Fruit fly (Drosophila melanogaster) whole organism, wandering third instar larva: ENCODE results near the gene CG13404.
"Not testable (repeated sequence)": the region's sequence is repeated elsewhere in the genome, so short reads cannot be mapped to it uniquely, and the experiment has no call there.

Source experiments
- Abd-B ChIP-seq: fragments of >200 bp; optimal IDR thresholded peaks from 2 replicates; lab custom pipeline; 2017; ENCODE audit warnings: missing biosample characterization, missing genetic modification characterization
- CG32264 ChIP-seq: fragments of 200-800 bp; sonication (Bioruptor generic); optimal IDR thresholded peaks from 2 replicates; lab custom pipeline; 2016; ENCODE audit warnings: missing biosample characterization, missing genetic modification characterization
- CG9705 ChIP-seq: fragments of 200-800 bp; sonication (Bioruptor generic); optimal IDR thresholded peaks from 2 replicates; lab custom pipeline; 2018; ENCODE audit warnings: missing biosample characterization, mild to moderate bottlenecking, missing genetic modification characterization
- Dfd ChIP-seq: fragments of >200 bp; optimal IDR thresholded peaks from 2 replicates; lab custom pipeline; 2017; ENCODE audit warnings: missing biosample characterization, missing genetic modification characterization
- Dif ChIP-seq: fragments of 200-275, 200-300 bp; sonication (Bioruptor generic); optimal IDR thresholded peaks from 2 replicates; lab custom pipeline; 2018; ENCODE audit warnings: missing biosample characterization, missing genetic modification characterization; ENCODE audit not compliant: partially characterized antibody
- GATAd ChIP-seq: sonication (Bioruptor generic); optimal IDR thresholded peaks from 2 replicates; lab custom pipeline; 2016; ENCODE audit warnings: missing biosample characterization, missing genetic modification characterization
- HLH106 ChIP-seq: fragments of 200-800 bp; optimal IDR thresholded peaks from 3 replicates; lab custom pipeline; 2019; ENCODE audit warnings: missing biosample characterization, mild to moderate bottlenecking, missing genetic modification characterization, moderate library complexity
- Hnf4 ChIP-seq: fragments of 200-800 bp; sonication (Bioruptor generic); optimal IDR thresholded peaks from 2 replicates; lab custom pipeline; 2016; ENCODE audit warnings: missing biosample characterization, mild to moderate bottlenecking, missing genetic modification characterization
- Hr78 ChIP-seq: fragments of >200 bp; optimal IDR thresholded peaks from 2 replicates; lab custom pipeline; 2017; ENCODE audit warnings: missing biosample characterization, missing genetic modification characterization
- Hr83 ChIP-seq: fragments of 200-300 bp; sonication (Bioruptor generic); optimal IDR thresholded peaks from 2 replicates; lab custom pipeline; 2016; ENCODE audit warnings: missing biosample characterization, mild to moderate bottlenecking, missing genetic modification characterization, moderate library complexity; ENCODE audit not compliant: poor library complexity, severe bottlenecking
- Jra ChIP-seq: sonication (Bioruptor generic); optimal IDR thresholded peaks from 2 replicates; lab custom pipeline; 2016; ENCODE audit warnings: missing biosample characterization, missing genetic modification characterization
- Mio ChIP-seq: sonication (Bioruptor generic); optimal IDR thresholded peaks from 2 replicates; lab custom pipeline; 2016; ENCODE audit warnings: missing biosample characterization, missing genetic modification characterization
- Myc ChIP-seq: fragments of >200 bp; optimal IDR thresholded peaks from 2 replicates; lab custom pipeline; 2017
- N ChIP-seq: fragments of >200 bp; optimal IDR thresholded peaks from 2 replicates; lab custom pipeline; 2018; ENCODE audit warnings: missing biosample characterization, missing external identifiers, missing genetic modification characterization
- OdsH ChIP-seq: fragments of 200-800 bp; sonication (Bioruptor generic); optimal IDR thresholded peaks from 2 replicates; lab custom pipeline; 2016; ENCODE audit warnings: missing biosample characterization, mild to moderate bottlenecking, missing genetic modification characterization
- Rel ChIP-seq, 2 experiments: fragments of 200-800 bp; sonication (Bioruptor generic) in 1 of 2; optimal IDR thresholded peaks; 2 replicates in 1 of 2; 3 replicates in 1 of 2; lab custom pipeline; 2016 to 2019; ENCODE audit warnings: mild to moderate bottlenecking in 2 of 2, missing biosample characterization in 2 of 2, missing genetic modification characterization in 2 of 2, moderate library complexity in 1 of 2
- Sp1 ChIP-seq: fragments of 200-800 bp; sonication (Bioruptor generic); optimal IDR thresholded peaks from 3 replicates; lab custom pipeline; 2019; ENCODE audit warnings: missing biosample characterization, mild to moderate bottlenecking, missing genetic modification characterization, moderate library complexity
- Vsx2 ChIP-seq: fragments of 200-300, 225-300 bp; sonication (Bioruptor generic); optimal IDR thresholded peaks from 2 replicates; lab custom pipeline; 2018; ENCODE audit warnings: missing biosample characterization, missing genetic modification characterization; ENCODE audit not compliant: partially characterized antibody
- br ChIP-seq: fragments of 200-800 bp; sonication (Bioruptor generic); optimal IDR thresholded peaks from 2 replicates; lab custom pipeline; 2016; ENCODE audit warnings: missing biosample characterization, missing genetic modification characterization
- brk ChIP-seq: fragments of 200-800 bp; sonication (Bioruptor generic); optimal IDR thresholded peaks from 2 replicates; lab custom pipeline; 2016; ENCODE audit warnings: missing biosample characterization, mild to moderate bottlenecking, missing genetic modification characterization
- dl ChIP-seq, 2 experiments: fragments of 175-275, 200-275 bp in 1 of 2; fragments of 200-275 bp in 1 of 2; sonication (Bioruptor generic); optimal IDR thresholded peaks; lab custom pipeline; 2018; ENCODE audit warnings: mild to moderate bottlenecking in 2 of 2, missing biosample characterization in 2 of 2, missing genetic modification characterization in 2 of 2, moderate library complexity in 2 of 2; ENCODE audit not compliant: partially characterized antibody in 2 of 2, insufficient read depth in 1 of 2
- dmrt93B ChIP-seq: fragments of 200-800 bp; sonication (Bioruptor generic); optimal IDR thresholded peaks from 2 replicates; lab custom pipeline; 2018; ENCODE audit warnings: missing biosample characterization, mild to moderate bottlenecking, missing genetic modification characterization
- dsf ChIP-seq: sonication (Bioruptor generic); optimal IDR thresholded peaks from 2 replicates; lab custom pipeline; 2016; ENCODE audit warnings: missing biosample characterization, missing genetic modification characterization, borderline replicate concordance
- ey ChIP-seq: fragments of 200-800 bp; sonication (Bioruptor generic); optimal IDR thresholded peaks from 2 replicates; lab custom pipeline; 2016; ENCODE audit warnings: missing biosample characterization, missing genetic modification characterization
- fru ChIP-seq: fragments of 200-800 bp; sonication (Bioruptor generic); optimal IDR thresholded peaks from 3 replicates; lab custom pipeline; 2016; ENCODE audit warnings: missing biosample characterization, mild to moderate bottlenecking, missing genetic modification characterization
- h ChIP-seq: fragments of 200-800 bp; sonication (Bioruptor generic); optimal IDR thresholded peaks from 3 replicates; lab custom pipeline; 2016; ENCODE audit warnings: missing biosample characterization, mild to moderate bottlenecking, missing genetic modification characterization
- jim ChIP-seq: fragments of 175-275, 200-325 bp; sonication (Bioruptor generic); optimal IDR thresholded peaks from 2 replicates; lab custom pipeline; 2016; ENCODE audit warnings: missing biosample characterization, mild to moderate bottlenecking, missing genetic modification characterization
- pan ChIP-seq: fragments of >200 bp; optimal IDR thresholded peaks from 2 replicates; lab custom pipeline; 2017
- psq ChIP-seq: fragments of 200-800 bp; sonication (Bioruptor generic); optimal IDR thresholded peaks from 3 replicates; lab custom pipeline; 2017; ENCODE audit warnings: missing biosample characterization, mild to moderate bottlenecking, missing genetic modification characterization, moderate library complexity
- rgr ChIP-seq: fragments of 200-800 bp; sonication (Bioruptor generic); optimal IDR thresholded peaks from 3 replicates; lab custom pipeline; 2016; ENCODE audit warnings: missing biosample characterization, mild to moderate bottlenecking, missing genetic modification characterization
- sage ChIP-seq: fragments of 200-800 bp; sonication (Bioruptor generic); optimal IDR thresholded peaks from 2 replicates; lab custom pipeline; 2016; ENCODE audit warnings: missing biosample characterization, mild to moderate bottlenecking, missing genetic modification characterization
- sv ChIP-seq: fragments of 200-800 bp; sonication (Bioruptor generic); optimal IDR thresholded peaks from 3 replicates; lab custom pipeline; 2016; ENCODE audit warnings: missing biosample characterization, missing genetic modification characterization
- tai ChIP-seq: sonication (Bioruptor generic); optimal IDR thresholded peaks from 2 replicates; lab custom pipeline; 2016; ENCODE audit warnings: missing biosample characterization, missing genetic modification characterization
- usp ChIP-seq: fragments of >200 bp; optimal IDR thresholded peaks from 2 replicates; lab custom pipeline; 2017; ENCODE audit warnings: missing biosample characterization, missing genetic modification characterization
- woc ChIP-seq: sonication (Bioruptor generic); optimal IDR thresholded peaks from 2 replicates; lab custom pipeline; 2016; ENCODE audit warnings: missing biosample characterization, mild to moderate bottlenecking, missing genetic modification characterization

Gene CG13404

DNA sequence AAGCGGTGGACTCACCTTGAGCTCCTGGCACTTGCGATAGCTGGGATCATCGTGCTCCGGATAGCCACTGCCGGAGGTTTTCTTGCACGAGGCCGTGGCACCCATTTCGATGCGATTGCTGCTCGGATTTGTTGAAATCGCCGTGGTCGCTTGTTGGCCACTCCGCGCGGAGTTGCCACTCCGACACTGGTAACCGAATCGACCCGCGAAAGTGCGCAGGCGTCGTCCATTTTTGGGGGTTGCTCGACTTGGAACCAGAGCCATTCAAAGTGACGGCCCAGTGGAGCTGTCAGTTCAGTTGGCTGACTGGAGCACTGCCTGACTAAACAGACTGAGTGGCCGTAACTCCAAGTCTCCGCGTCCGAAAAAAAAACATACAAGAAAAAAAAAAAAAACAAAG is at the start of gene CG13404, which contains the start of gene na:
TSS of gene CG13404 (minus strand) at position 176 of the 400 bp plus-strand sequence.
TSS of gene na (plus strand) at position 293 of the 400 bp plus-strand sequence.
- TF ChIP-seq Hr78 (GFP tag; lab: Kevin White, UChicago) (no peak), ey (GFP tag; lab: Kevin White, UChicago) (no peak), sage (no peak), Sp1 (GFP tag; lab: Kevin White, UChicago) (no peak), dl (GFP tag; optimal IDR thresholded peaks at IDR 0.05; lab: Kevin White, UChicago; ENCODE audit: insufficient read depth in 1 of 2, partially characterized antibody in 2 of 2) (no peak), OdsH (no peak), rgr (no peak), Hr83 (GFP tag; lab: Kevin White, UChicago) (no peak), Myc (no peak), brk (no peak), Hnf4 (no peak)
- TF ChIP-seq, all 38 proteins: peak for 0

DNA sequence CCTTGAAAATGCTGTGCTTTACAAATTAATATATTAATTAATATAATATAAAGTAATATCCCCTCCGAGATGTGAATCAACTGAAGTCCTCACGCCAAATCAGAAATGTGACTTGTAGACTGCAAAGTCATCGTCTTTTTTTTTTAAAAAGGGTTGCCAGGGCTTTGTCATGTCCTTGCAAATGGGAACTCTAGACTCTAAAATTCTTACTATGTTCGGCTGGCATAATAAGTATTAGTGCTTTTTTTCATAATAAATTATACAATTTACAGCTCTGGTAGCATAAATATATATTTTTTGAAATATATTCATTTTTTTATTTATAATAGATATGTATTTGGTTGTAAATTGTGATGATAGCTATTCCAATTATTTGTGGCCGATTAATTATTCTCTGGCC is 49.4 kb upstream of the CG13404 start, which contains the start of gene betaNACtes2:
TSS of gene betaNACtes2 (minus strand) at position 101 of the 400 bp plus-strand sequence.
- TF ChIP-seq h, woc, br (GFP tag; lab: Kevin White, UChicago): not testable (repeated sequence)

DNA sequence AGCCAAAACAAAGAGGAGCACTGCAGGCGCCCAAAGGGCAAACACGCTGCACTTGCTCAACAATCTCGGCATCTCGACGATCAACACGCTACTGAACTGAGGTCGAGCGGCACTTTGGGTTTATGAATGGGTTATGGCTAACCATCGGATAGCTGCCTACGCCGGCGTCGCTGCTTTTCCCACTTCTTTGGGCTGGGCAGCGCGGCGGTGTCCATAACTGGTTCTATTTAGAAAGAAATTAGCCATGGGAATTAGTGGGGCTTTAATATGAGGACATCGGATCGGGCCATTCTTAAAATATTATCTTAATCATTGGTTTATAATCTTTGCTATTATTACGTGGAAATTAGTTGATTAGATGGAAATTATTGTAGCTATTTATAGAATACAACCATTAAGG is 23.2 kb upstream of the CG13404 start, which contains the start of gene CG9400:
TSS of gene CG9400 (minus strand) at position 101 of the 400 bp plus-strand sequence.
- TF ChIP-seq br (GFP tag; lab: Kevin White, UChicago) (no peak), fru (GFP tag; lab: Kevin White, UChicago) (no peak), usp (GFP tag; lab: Kevin White, UChicago) (no peak), Dif (GFP tag; lab: Kevin White, UChicago) (no peak), psq (GFP tag; lab: Kevin White, UChicago) (no peak), jim (GFP tag; lab: Kevin White, UChicago) (no peak), dsf (GFP tag; lab: Kevin White, UChicago) (no peak), sv (GFP tag; lab: Kevin White, UChicago) (no peak), Vsx2 (GFP tag; lab: Kevin White, UChicago) (no peak), N (GFP tag; lab: Kevin White, UChicago) (no peak), CG9705 (GFP tag; lab: Kevin White, UChicago) (no peak), tai (GFP tag; lab: Kevin White, UChicago) (no peak)

DNA sequence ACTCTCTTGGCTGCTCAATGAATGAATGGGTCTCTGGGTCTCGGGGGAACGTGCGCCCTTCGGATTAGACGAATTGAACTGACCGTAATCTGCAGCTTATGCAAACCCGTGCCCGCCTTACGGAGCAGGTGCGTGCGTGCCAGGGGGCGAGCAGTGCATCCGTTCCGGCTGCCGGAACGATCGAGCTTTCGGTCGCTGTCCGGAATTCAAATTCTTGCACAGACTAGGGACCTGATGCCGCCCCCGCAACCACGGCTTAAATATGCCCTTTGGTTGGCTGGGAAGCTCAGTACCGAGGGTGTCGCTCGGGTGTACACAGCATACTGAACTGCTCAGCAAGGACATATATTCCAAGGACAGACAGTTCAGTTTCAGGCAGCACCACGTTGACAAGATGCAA is 11.4 kb upstream of the CG13404 start, which contains the start of gene Muc12Ea:
TSS of gene Muc12Ea (plus strand) at position 301 of the 400 bp plus-strand sequence.
- TF ChIP-seq ey (GFP tag; lab: Kevin White, UChicago), result no peak
- TF ChIP-seq pan, result no peak
- TF ChIP-seq Myc, result no peak
- no peak for TF ChIP-seq HLH106
- TF ChIP-seq sage, result no peak
- no peak for TF ChIP-seq usp (GFP tag; lab: Kevin White, UChicago)

DNA sequence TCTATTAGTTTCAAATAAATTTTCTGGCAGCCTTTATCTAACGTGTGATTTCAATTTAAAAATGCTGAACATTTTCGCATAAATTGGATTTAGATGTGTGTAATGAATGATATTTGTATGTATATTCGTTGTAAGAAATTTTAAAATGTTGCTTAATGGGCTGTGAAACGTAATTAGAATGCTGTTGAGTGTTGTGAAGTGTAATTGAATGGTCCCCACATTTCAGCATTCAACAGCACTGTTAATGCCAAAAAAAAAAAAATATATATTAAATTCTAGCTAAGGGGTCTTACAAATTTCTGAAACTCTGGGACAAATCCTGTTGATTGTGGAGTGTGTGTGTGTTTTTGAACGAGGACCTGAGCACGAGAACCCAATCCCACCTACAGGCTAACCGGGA is 901 bp downstream of the CG13404 start:
- TF ChIP-seq Myc, result no peak
- TF ChIP-seq Dfd (GFP tag; lab: Kevin White, UChicago), result peak; percentile 11

DNA sequence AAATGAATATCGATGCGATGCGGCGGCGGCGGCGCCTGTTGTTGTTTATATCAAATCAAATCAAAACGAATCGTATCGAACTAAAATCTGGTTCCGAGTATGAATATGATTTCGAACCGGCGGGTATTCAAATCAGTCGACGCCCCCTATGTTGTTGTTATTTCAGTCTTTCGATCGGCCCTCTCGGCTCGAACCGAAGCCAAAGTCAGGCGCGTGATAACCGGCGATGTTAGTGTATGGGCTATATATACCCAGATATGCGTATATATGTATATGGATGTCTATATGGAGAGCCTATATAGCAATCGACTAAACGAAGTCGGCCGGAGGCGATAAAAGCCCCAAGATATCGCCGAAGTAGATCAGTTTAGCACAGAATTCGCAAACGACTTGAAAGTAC is 5.2 kb downstream of the CG13404 start, which contains the start of the genes CG46317 and Tat:
TSS of gene CG46317 (plus strand) at position 361 of the 400 bp plus-strand sequence.
TSS of gene Tat (plus strand) at position 361 of the 400 bp plus-strand sequence.
- TF ChIP-seq Mio (GFP tag; lab: Kevin White, UChicago) (no peak), pan (no peak), Dfd (GFP tag; lab: Kevin White, UChicago) (no peak), GATAd (GFP tag; lab: Kevin White, UChicago) (no peak), Dif (GFP tag; lab: Kevin White, UChicago) (no peak), N (GFP tag; lab: Kevin White, UChicago) (no peak), Jra (no peak), dl (GFP tag; optimal IDR thresholded peaks at IDR 0.05; lab: Kevin White, UChicago; ENCODE audit: insufficient read depth in 1 of 2, partially characterized antibody in 2 of 2) (no peak), usp (GFP tag; lab: Kevin White, UChicago) (no peak), woc (GFP tag; lab: Kevin White, UChicago) (no peak), Rel (GFP tag; optimal IDR thresholded peaks at IDR 0.05; lab: Kevin White, UChicago) (no peak), Rel (tag; optimal IDR thresholded peaks at IDR 0.05; lab: Kevin White, UChicago) (no peak), brk (no peak), tai (GFP tag; lab: Kevin White, UChicago) (no peak), psq (GFP tag; lab: Kevin White, UChicago) (no peak), rgr (no peak), Hnf4 (no peak), CG32264 (no peak), Abd-B (GFP tag; lab: Kevin White, UChicago) (no peak), dmrt93B (no peak)
- TF ChIP-seq, all 38 proteins: peak for 0
